Fruit fly (Drosophila melanogaster): Measurements from ENCODE around the gene Dad.

Gene Dad

DNA sequence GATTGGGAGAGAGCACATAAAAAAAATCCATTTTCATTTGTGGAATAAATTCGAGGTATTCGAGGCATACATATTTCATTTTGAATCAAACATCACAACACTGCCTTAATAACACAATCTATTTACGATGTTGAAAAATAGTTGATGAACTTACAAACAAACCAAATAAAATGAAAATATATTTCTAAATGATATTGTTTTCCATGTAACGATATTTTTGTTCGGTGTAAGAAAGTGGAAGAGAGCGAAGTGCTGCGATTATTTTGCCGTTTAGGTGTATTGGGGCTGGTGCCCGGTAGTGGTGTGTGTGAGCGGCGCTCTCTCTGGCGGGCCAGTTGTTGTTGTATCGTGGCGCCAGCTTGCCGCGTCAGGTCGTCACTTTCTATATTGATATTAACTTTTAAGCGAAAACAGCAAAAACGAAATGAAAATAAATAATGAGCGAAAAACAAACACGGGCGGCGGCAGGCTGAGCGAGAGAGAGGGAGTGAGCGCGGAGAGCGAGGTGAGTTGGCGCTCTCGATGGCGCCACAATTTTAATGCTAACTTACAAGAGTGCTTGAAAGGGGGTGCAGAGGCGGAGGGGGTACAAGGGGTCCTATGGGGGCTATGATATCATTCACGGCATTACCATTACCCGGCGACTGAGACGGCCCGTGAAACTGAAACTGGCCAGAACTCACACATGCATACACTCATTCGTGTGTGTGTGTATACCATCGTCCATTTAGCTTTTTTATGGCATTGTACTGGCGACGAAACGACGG lies 11.4 kb downstream of the Dad start (continued):
- TF ChIP-seq Opbp (GFP tag; IDR thresholded peaks at IDR 0.05; ENCODE audit: partially characterized antibody) = 0 out of 3 replicates have a peak, but pooled peaks have one; percentile 37
- TF ChIP-seq NfI (GFP tag; optimal IDR thresholded peaks at IDR 0.05) = peak; percentile 93
- TF ChIP-seq Antp (GFP tag; optimal IDR thresholded peaks at IDR 0.05) = peak; percentile 87
- TF ChIP-seq CG11695 (GFP tag; IDR thresholded peaks at IDR 0.05) = peak; percentile 92
- TF ChIP-seq vnd (GFP tag; IDR thresholded peaks at IDR 0.05; ENCODE audit: partially characterized antibody) = no peak
- peak; percentile 87 for TF ChIP-seq vfl (GFP tag; optimal IDR thresholded peaks at IDR 0.05)
- TF ChIP-seq CG10979 (tag; optimal IDR thresholded peaks at IDR 0.05) = peak; percentile 95
- TF ChIP-seq Neu2 (GFP tag; optimal IDR thresholded peaks at IDR 0.05; ENCODE audit: borderline replicate concordance) = peak; percentile 56

DNA sequence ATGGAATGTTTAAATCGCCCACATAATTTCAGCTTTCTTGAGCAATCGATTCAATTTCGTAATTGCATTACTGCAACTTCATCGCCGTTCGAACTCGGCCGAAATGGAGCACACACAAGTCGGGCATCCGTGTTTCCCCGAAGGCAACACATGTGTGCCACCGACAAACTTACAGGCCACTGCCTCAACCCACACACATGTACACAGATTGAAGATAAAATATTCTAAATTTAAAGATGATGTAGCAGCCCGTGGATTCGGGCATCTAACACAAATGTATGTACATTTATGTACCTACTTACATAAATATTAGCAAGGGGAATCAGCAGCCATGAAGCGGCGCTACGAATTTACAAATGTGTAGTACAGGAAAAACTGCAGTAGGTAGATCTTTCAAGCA lies 12.3 kb downstream of the Dad start:
- peak; percentile 60 for TF ChIP-seq CG12769 (tag; optimal IDR thresholded peaks at IDR 0.05)
- peak; percentile 67 for TF ChIP-seq twi (tag; optimal IDR thresholded peaks at IDR 0.05)
- peak; percentile 63; the same call in 2 of the 3 replicates for TF ChIP-seq sr (GFP tag; IDR thresholded peaks at IDR 0.05)
- TF ChIP-seq Gsc (GFP tag; IDR thresholded peaks at IDR 0.05) = no peak
- 0 out of 3 replicates have a peak, but pooled peaks have one; percentile 38 for TF ChIP-seq ci (GFP tag; IDR thresholded peaks at IDR 0.05)
- peak; percentile 29 for TF ChIP-seq Med (GFP tag)

DNA sequence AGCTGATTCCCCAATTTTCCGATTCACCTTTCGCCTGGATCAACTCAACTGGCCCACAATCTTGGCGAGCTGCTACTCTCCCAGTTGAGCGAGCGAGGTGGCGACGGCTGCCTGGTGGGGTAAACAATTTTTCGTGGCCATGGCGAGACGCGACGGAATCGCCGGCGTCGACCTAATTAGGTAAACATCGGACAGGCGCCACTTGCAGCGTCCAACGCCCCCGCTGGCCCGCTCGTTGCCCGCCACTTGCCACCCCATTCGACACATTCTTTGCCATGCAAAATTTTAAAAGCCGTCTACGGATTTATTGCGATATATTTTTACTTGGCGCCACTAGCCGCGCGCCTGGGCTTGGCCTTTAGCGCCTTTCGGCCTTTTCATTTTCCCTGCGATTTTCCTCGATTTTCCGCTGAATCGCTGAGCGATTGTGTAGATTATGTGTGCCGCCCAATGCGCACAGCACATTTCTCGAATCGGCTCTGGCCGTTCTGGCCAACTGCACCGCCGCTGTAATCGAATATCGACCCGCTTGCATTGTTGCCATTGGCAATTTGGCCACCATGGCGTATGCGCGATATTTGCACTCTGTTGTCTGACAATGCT lies 13.1 kb downstream of the Dad start:
- no peak for TF ChIP-seq Deaf1 (tag; optimal IDR thresholded peaks at IDR 0.05)
- TF ChIP-seq scrt (GFP tag; optimal IDR thresholded peaks at IDR 0.05) = no peak
- TF ChIP-seq CG13424 (tag; optimal IDR thresholded peaks at IDR 0.05) = no peak
- no peak for TF ChIP-seq CG14050 (GFP tag; IDR thresholded peaks at IDR 0.05)
- no peak for TF ChIP-seq Bteb2 (GFP tag; optimal IDR thresholded peaks at IDR 0.05)
- no peak for TF ChIP-seq Pdp1 (GFP tag; optimal IDR thresholded peaks at IDR 0.05)
- peak; percentile 46 for TF ChIP-seq CG10543 (GFP tag; optimal IDR thresholded peaks at IDR 0.05)
- TF ChIP-seq Hand (GFP tag; optimal IDR thresholded peaks at IDR 0.05) = no peak
- TF ChIP-seq bbx (GFP tag; IDR thresholded peaks at IDR 0.05; ENCODE audit: partially characterized antibody) = peak; percentile 15; the same call in 1 of the 2 replicates
- no peak for TF ChIP-seq GATAe (GFP tag; conservative IDR thresholded peaks at IDR 0.05)
- no peak for TF ChIP-seq dm (GFP tag; optimal IDR thresholded peaks at IDR 0.05)
- no peak for TF ChIP-seq fru (optimal IDR thresholded peaks at IDR 0.05)
- peak; percentile 81; the same call in 1 of the 2 replicates for TF ChIP-seq CG7372 (GFP tag; IDR thresholded peaks at IDR 0.05)
- TF ChIP-seq CG9215 (GFP tag; IDR thresholded peaks at IDR 0.05) = no peak
- TF ChIP-seq Dad (GFP tag; optimal IDR thresholded peaks at IDR 0.05) = no peak
- TF ChIP-seq crol (GFP tag; IDR thresholded peaks at IDR 0.05) = peak; percentile 53
- no peak for TF ChIP-seq fd96Cb (tag; optimal IDR thresholded peaks at IDR 0.05)
- no peak for TF ChIP-seq CkIIα-i1 (GFP tag; IDR thresholded peaks at IDR 0.05)
- TF ChIP-seq wor (GFP tag; IDR thresholded peaks at IDR 0.05) = no peak
- TF ChIP-seq Hr51 (GFP tag; optimal IDR thresholded peaks at IDR 0.05) = no peak
- TF ChIP-seq onecut (GFP tag; IDR thresholded peaks at IDR 0.05) = no peak
- no peak for TF ChIP-seq CG9609 (GFP tag; optimal IDR thresholded peaks at IDR 0.05)
- no peak for TF ChIP-seq CG1603 (tag; optimal IDR thresholded peaks at IDR 0.05)
- TF ChIP-seq CG13624 (GFP tag; optimal IDR thresholded peaks at IDR 0.05) = no peak
- no peak for TF ChIP-seq CG17568 (GFP tag; optimal IDR thresholded peaks at IDR 0.05)
- TF ChIP-seq CG31224 (GFP tag; IDR thresholded peaks at IDR 0.05) = 0 out of 2 replicates have a peak, but pooled peaks have one; percentile 4
- TF ChIP-seq CG34422 (GFP tag; IDR thresholded peaks at IDR 0.05) = 0 out of 3 replicates have a peak, but pooled peaks have one; percentile 18
- TF ChIP-seq sim (GFP tag; IDR thresholded peaks at IDR 0.05) = 0 out of 2 replicates have a peak, but pooled peaks have one; percentile 5
- TF ChIP-seq CG17829 (tag; optimal IDR thresholded peaks at IDR 0.05) = no peak
- TF ChIP-seq CG6175 (GFP tag; IDR thresholded peaks at IDR 0.05) = 0 out of 3 replicates have a peak, but pooled peaks have one; percentile 44
- no peak for TF ChIP-seq CG12219 (GFP tag; optimal IDR thresholded peaks at IDR 0.05)
- no peak for TF ChIP-seq B-H2 (GFP tag; optimal IDR thresholded peaks at IDR 0.05)
- peak; percentile 85 for TF ChIP-seq Med (GFP tag)

Data from whole organism, embryonic.